Worm (Caenorhabditis elegans) whole organism, young adult: Measurements from ENCODE around the gene bgal-2.

Source experiments
- F22D6.2 ChIP-seq: sonication (generic microtip); optimal IDR thresholded peaks from 2 replicates; lab custom pipeline; 2016; ENCODE audit warnings: mild to moderate bottlenecking, missing genetic modification characterization, missing compliant biosample characterization
- F23B12.7 ChIP-seq: sonication (generic microtip); optimal IDR thresholded peaks from 2 replicates; lab custom pipeline; 2017; ENCODE audit warnings: missing genetic modification characterization, mild to moderate bottlenecking, missing compliant biosample characterization, antibody characterized with exemption, moderate library complexity; ENCODE audit not compliant: insufficient read depth
- F55B11.4 ChIP-seq: sonication (generic microtip); optimal IDR thresholded peaks from 2 replicates; lab custom pipeline; 2016; ENCODE audit warnings: missing compliant biosample characterization, missing genetic modification characterization, borderline replicate concordance; ENCODE audit not compliant: insufficient read depth
- athp-1 ChIP-seq: sonication (generic microtip); optimal IDR thresholded peaks from 2 replicates; lab custom pipeline; 2017; ENCODE audit warnings: mild to moderate bottlenecking, missing genetic modification characterization, missing compliant biosample characterization
- ceh-91 ChIP-seq: fragments of 200-800 bp; sonication (Bioruptor generic); IDR thresholded peaks from 2 replicates; pipeline ENCODE4 v1.3.6; 2022; ENCODE audit warnings: missing genetic modification reagents, missing genetic modification characterization, missing compliant biosample characterization
- dpl-1 ChIP-seq: fragments of 150-350 bp; optimal IDR thresholded peaks from 2 replicates; lab custom pipeline; 2014; ENCODE audit warnings: missing biosample characterization, missing genetic modification reagents, missing genetic modification characterization
- ekl-4 ChIP-seq: fragments of 200-800 bp; sonication (Bioruptor generic); IDR thresholded peaks from 2 replicates; pipeline ENCODE4 v1.3.6; 2022; ENCODE audit warnings: missing genetic modification reagents, missing genetic modification characterization, missing compliant biosample characterization
- him-1 ChIP-seq: sonication (generic microtip); optimal IDR thresholded peaks from 2 replicates; lab custom pipeline; 2016; ENCODE audit warnings: missing genotype, missing genetic modification reagents, missing genetic modification characterization, missing compliant biosample characterization
- lin-26 ChIP-seq: fragments of 200-800 bp; sonication (Bioruptor generic); IDR thresholded peaks from 2 replicates; pipeline ENCODE4 v1.3.6; 2022; ENCODE audit warnings: missing genetic modification reagents, missing genetic modification characterization, missing compliant biosample characterization
- lin-35 ChIP-seq, 3 experiments: fragments of 150-350 bp in 2 of 3; sonication (generic microtip) in 1 of 3; optimal IDR thresholded peaks; 2 replicates each; lab custom pipeline; 2014 to 2018; ENCODE audit warnings: missing biosample characterization in 3 of 3, missing genetic modification characterization in 3 of 3, missing genetic modification reagents in 3 of 3
- lir-1 ChIP-seq: fragments of 200-800 bp; sonication (Bioruptor generic); conservative IDR thresholded peaks from 2 replicates; pipeline ENCODE4 v1.3.6; 2022; ENCODE audit warnings: missing genetic modification reagents, missing genetic modification characterization, missing compliant biosample characterization
- mxl-1 ChIP-seq: sonication (generic microtip); optimal IDR thresholded peaks from 2 replicates; lab custom pipeline; 2016; ENCODE audit warnings: missing genetic modification characterization, missing compliant biosample characterization
- unc-130 ChIP-seq: sonication (generic microtip); optimal IDR thresholded peaks from 2 replicates; lab custom pipeline; 2016; ENCODE audit warnings: missing genetic modification reagents, missing genetic modification characterization, missing compliant biosample characterization

- TF ChIP-seq ekl-4: no peak
- TF ChIP-seq unc-130 (GFP tag; lab: Kevin White, UChicago): no peak
- no peak for TF ChIP-seq athp-1
- TF ChIP-seq dpl-1: no peak
- TF ChIP-seq F23B12.7 (tag; lab: Kevin White, UChicago): no peak
- TF ChIP-seq him-1 (tag; lab: Kevin White, UChicago): no peak
- no peak for TF ChIP-seq F55B11.4 (tag; lab: Kevin White, UChicago)
- no peak for TF ChIP-seq lir-1
- TF ChIP-seq F22D6.2 (tag; lab: Kevin White, UChicago): no peak
- TF ChIP-seq lin-35 (GFP tag; optimal IDR thresholded peaks at IDR 0.05; lab: Kevin White, UChicago): no peak
- TF ChIP-seq lin-26: no peak
- TF ChIP-seq mxl-1 (tag; lab: Kevin White, UChicago): no peak
- TF ChIP-seq ceh-91 (GFP tag; lab: Robert Waterston, UW): no peak
These were observed 22.3 kb downstream of the bgal-2 start, which contains the start of gene atg-2 for ce11 chrX:6806463-6806862.
